Worm (Caenorhabditis elegans) whole organism, mixed stage, embryonic: ENCODE measurements around the gene F20B6.9.
"Not testable (repeated sequence)": the region's sequence is repeated elsewhere in the genome, so short reads cannot be mapped to it uniquely, and the experiment has no call there.

Experiments used
- M03D4.4 ChIP-seq: sonication (generic microtip); optimal IDR thresholded peaks from 2 replicates; lab custom pipeline; 2017; ENCODE audit warnings: mild to moderate bottlenecking, missing genetic modification characterization, missing compliant biosample characterization
- blmp-1 ChIP-seq: fragments of 150-350 bp; optimal IDR thresholded peaks from 2 replicates; lab custom pipeline; 2014; ENCODE audit warnings: missing biosample characterization, missing genetic modification characterization
- ceh-39 ChIP-seq: fragments of 150-350 bp; optimal IDR thresholded peaks from 2 replicates; lab custom pipeline; 2014; ENCODE audit warnings: missing biosample characterization, missing genetic modification characterization
- ceh-43 ChIP-seq: fragments of 200-800 bp; sonication (Bioruptor generic); optimal IDR thresholded peaks from 2 replicates; lab custom pipeline; 2018; ENCODE audit warnings: mild to moderate bottlenecking, missing genetic modification characterization, moderate library complexity, missing compliant biosample characterization
- ceh-83 ChIP-seq: fragments of 200-800 bp; sonication (Bioruptor generic); optimal IDR thresholded peaks from 2 replicates; lab custom pipeline; 2018; ENCODE audit warnings: mild to moderate bottlenecking, missing genetic modification characterization, missing compliant biosample characterization
- ces-1 ChIP-seq: fragments of 150-350 bp; optimal IDR thresholded peaks from 2 replicates; lab custom pipeline; 2014; ENCODE audit warnings: missing biosample characterization, missing genetic modification reagents, missing genetic modification characterization
- cnd-1 ChIP-seq: fragments of 200-800 bp; sonication (Bioruptor generic); optimal IDR thresholded peaks from 2 replicates; lab custom pipeline; 2018; ENCODE audit warnings: mild to moderate bottlenecking, missing genetic modification characterization, missing compliant biosample characterization
- drap-1 ChIP-seq: fragments of 200-800 bp; sonication (Bioruptor generic); optimal IDR thresholded peaks from 3 replicates; lab custom pipeline; 2018; ENCODE audit warnings: mild to moderate bottlenecking, missing genetic modification characterization, missing compliant biosample characterization
- elt-1 ChIP-seq: sonication (generic microtip); optimal IDR thresholded peaks from 2 replicates; lab custom pipeline; 2017; ENCODE audit warnings: missing genetic modification characterization, mild to moderate bottlenecking, missing compliant biosample characterization, antibody characterized with exemption, moderate library complexity, borderline replicate concordance; ENCODE audit not compliant: insufficient read depth
- elt-3 ChIP-seq: fragments of 150-350 bp; optimal IDR thresholded peaks from 2 replicates; lab custom pipeline; 2014; ENCODE audit warnings: missing biosample characterization, missing genetic modification characterization
- flh-1 ChIP-seq: fragments of 200-800 bp; sonication (Bioruptor generic); optimal IDR thresholded peaks from 2 replicates; lab custom pipeline; 2018; ENCODE audit warnings: mild to moderate bottlenecking, missing genetic modification characterization, moderate library complexity, missing compliant biosample characterization
- ham-2 ChIP-seq: fragments of 200-800 bp; sonication (Bioruptor generic); optimal IDR thresholded peaks from 2 replicates; lab custom pipeline; 2018; ENCODE audit warnings: mild to moderate bottlenecking, missing genetic modification characterization, missing compliant biosample characterization
- hlh-1 ChIP-seq: fragments of 150-350 bp; optimal IDR thresholded peaks from 2 replicates; lab custom pipeline; 2014; ENCODE audit warnings: missing biosample characterization, missing genetic modification reagents, missing genetic modification characterization
- lin-13 ChIP-seq: fragments of 150-350 bp; optimal IDR thresholded peaks from 2 replicates; lab custom pipeline; 2014; ENCODE audit warnings: missing biosample characterization, missing genetic modification characterization
- lin-32 ChIP-seq: fragments of 200-800 bp; sonication (Bioruptor generic); optimal IDR thresholded peaks from 2 replicates; lab custom pipeline; 2018; ENCODE audit warnings: mild to moderate bottlenecking, missing genetic modification characterization, missing compliant biosample characterization
- lsy-2 ChIP-seq: fragments of 150-350 bp; optimal IDR thresholded peaks from 2 replicates; lab custom pipeline; 2014; ENCODE audit warnings: missing biosample characterization, missing genetic modification characterization
- mab-5 ChIP-seq: fragments of 150-350 bp; optimal IDR thresholded peaks from 2 replicates; lab custom pipeline; 2014; ENCODE audit warnings: missing biosample characterization, missing genetic modification characterization
- mep-1 ChIP-seq: fragments of 150-350 bp; optimal IDR thresholded peaks from 2 replicates; lab custom pipeline; 2017; ENCODE audit warnings: missing biosample characterization, missing genetic modification reagents, missing genetic modification characterization, inconsistent platforms
- mls-2 ChIP-seq: sonication (generic microtip); optimal IDR thresholded peaks from 2 replicates; lab custom pipeline; 2016; ENCODE audit warnings: mild to moderate bottlenecking, missing genetic modification characterization, moderate library complexity, missing compliant biosample characterization
- nhr-12 ChIP-seq: fragments of 150-350 bp; optimal IDR thresholded peaks from 2 replicates; lab custom pipeline; 2014; ENCODE audit warnings: missing biosample characterization, missing genetic modification characterization
- nhr-2 ChIP-seq: fragments of 150-350 bp; optimal IDR thresholded peaks from 2 replicates; lab custom pipeline; 2014; ENCODE audit warnings: missing biosample characterization, missing genetic modification characterization
- nhr-237 ChIP-seq: fragments of 150-350 bp; optimal IDR thresholded peaks from 2 replicates; lab custom pipeline; 2014; ENCODE audit warnings: missing biosample characterization, missing genetic modification characterization
- nhr-28 ChIP-seq: fragments of 150-350 bp; optimal IDR thresholded peaks from 2 replicates; lab custom pipeline; 2014; ENCODE audit warnings: missing biosample characterization, missing genetic modification characterization
- nhr-76 ChIP-seq: sonication (generic microtip); optimal IDR thresholded peaks from 2 replicates; lab custom pipeline; 2017; ENCODE audit warnings: missing biosample characterization, missing genetic modification characterization
- pha-4 ChIP-seq: fragments of 150-350 bp; optimal IDR thresholded peaks from 2 replicates; lab custom pipeline; 2018; ENCODE audit warnings: missing biosample characterization, missing genetic modification reagents, missing genetic modification characterization
- snpc-4 ChIP-seq: fragments of 150-350 bp; optimal IDR thresholded peaks from 2 replicates; lab custom pipeline; 2014; ENCODE audit warnings: missing biosample characterization, missing genetic modification characterization
- sptf-1 ChIP-seq: sonication (generic microtip); optimal IDR thresholded peaks from 2 replicates; lab custom pipeline; 2017; ENCODE audit warnings: mild to moderate bottlenecking, missing genetic modification characterization, moderate library complexity, missing compliant biosample characterization
- tbx-8 ChIP-seq: fragments of 200-800 bp; sonication (Bioruptor generic); optimal IDR thresholded peaks from 2 replicates; lab custom pipeline; 2018; ENCODE audit warnings: mild to moderate bottlenecking, missing genetic modification characterization, moderate library complexity, missing compliant biosample characterization
- unc-62 ChIP-seq: fragments of 150-350 bp; optimal IDR thresholded peaks from 2 replicates; lab custom pipeline; 2014; ENCODE audit warnings: missing biosample characterization, missing genetic modification reagents, missing genetic modification characterization
- zip-8 ChIP-seq: fragments of 150-350 bp; optimal IDR thresholded peaks from 2 replicates; lab custom pipeline; 2014; ENCODE audit warnings: missing biosample characterization, missing genetic modification characterization

The F20B6.9 gene

DNA sequence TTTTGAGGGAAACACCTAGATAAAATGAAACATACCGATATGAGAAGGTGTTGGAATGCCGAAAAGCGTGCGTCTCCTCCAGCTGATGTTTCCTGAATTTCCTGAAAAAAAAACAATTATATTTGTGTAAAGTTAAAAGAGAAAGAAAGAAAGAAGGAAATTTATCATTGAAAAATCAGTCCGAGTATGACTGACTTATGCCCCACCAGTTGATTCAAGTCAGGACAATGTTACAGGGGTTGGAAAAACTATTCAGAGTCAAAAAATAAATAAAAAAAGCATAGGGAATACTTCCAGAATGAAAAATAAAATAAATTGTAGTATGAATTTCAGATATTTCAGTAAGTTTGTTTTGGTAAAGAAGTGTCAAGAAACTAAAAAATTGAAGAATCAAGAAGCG, at the start of gene F20B6.9:
Gene F20B6.9, minus strand, starts transcription at position 101 of the 400 bp plus-strand sequence.
- not testable (repeated sequence) for TF ChIP-seq unc-62 (GFP tag; lab: Kevin White, UChicago); nhr-237 (tag; lab: Kevin White, UChicago); mab-5 (tag; lab: Kevin White, UChicago)

DNA sequence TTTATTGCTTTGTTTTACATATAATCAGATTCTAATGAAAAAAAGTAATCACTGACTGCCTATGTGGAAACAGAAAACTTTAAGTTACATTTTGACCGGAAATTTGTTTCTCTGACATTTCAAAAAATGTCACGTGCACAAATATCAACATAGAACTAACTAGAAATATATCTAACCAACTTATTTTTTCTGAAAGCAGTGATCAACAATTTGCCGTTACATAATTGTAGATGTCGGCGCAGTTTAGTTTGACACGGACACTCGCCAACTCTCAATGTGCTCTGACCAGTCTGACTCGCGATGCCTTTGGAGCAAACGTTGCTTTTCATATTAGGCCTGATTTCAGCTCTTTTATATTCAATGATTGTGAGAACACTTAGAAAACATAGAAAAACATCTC, 49.5 kb upstream of the F20B6.9 start, which contains the start of gene srv-6:
Gene srv-6, plus strand, starts transcription at position 301 of the 400 bp plus-strand sequence.
- TF ChIP-seq ceh-39 (tag; lab: Kevin White, UChicago): no peak
- no peak for TF ChIP-seq snpc-4 (tag; lab: Kevin White, UChicago)
- TF ChIP-seq nhr-237 (tag; lab: Kevin White, UChicago): no peak
- no peak for TF ChIP-seq ceh-83
- no peak for TF ChIP-seq pha-4 (tag; lab: Kevin White, UChicago)
- TF ChIP-seq flh-1 (GFP tag; lab: Kevin White, UChicago): no peak

DNA sequence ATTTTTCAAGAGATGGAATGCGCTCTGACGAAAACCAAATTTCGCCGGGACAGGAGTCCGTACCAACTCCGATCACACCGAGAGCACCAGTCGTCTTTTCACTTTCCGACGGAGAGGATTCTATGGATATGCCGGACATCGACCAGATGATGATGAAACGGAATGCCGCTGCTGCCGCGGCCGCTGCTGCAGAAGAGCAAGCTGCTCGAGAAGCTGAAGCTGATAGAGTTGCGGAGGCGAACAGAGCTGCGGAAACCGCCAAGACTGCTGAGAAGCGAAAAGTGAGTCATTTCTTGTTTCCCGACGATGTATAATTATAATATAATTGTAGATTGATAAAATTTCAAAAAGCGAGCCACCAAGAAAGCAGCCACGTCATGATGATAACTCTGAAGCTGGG, 48.1 kb upstream of the F20B6.9 start:
- TF ChIP-seq ces-1 (GFP tag; lab: Kevin White, UChicago) (no peak), nhr-12 (no peak), ham-2 (GFP tag; lab: Kevin White, UChicago) (no peak), blmp-1 (tag; lab: Kevin White, UChicago) (no peak), lin-32 (no peak), nhr-76 (tag; lab: Kevin White, UChicago) (no peak), flh-1 (GFP tag; lab: Kevin White, UChicago) (no peak), M03D4.4 (tag; lab: Kevin White, UChicago) (no peak), ceh-39 (tag; lab: Kevin White, UChicago) (no peak), nhr-28 (tag; lab: Kevin White, UChicago) (no peak), elt-1 (tag; lab: Kevin White, UChicago) (no peak), ceh-43 (GFP tag; lab: Kevin White, UChicago) (no peak), mls-2 (tag; lab: Kevin White, UChicago) (no peak), unc-62 (GFP tag; lab: Kevin White, UChicago) (no peak)

DNA sequence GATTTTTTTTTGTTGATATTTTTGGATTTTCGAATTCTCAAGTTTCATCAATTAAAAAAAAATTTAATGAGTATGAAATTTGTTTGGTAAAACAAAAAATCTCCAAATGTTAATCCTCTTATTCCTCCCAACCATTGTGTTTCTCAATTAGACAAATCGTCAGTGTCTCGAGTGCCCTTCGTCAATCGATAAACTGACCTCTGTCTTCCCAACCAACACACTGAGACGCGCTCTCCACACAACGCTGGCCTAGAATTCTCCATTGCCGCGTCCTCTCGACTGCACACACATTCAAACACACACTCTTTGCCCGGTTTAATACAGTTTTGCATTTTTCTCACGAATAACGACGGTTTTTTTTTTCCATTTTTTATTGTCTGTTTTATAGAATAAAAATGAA, 47.5 kb upstream of the F20B6.9 start, which contains the start of gene taf-11.1:
Gene taf-11.1, plus strand, starts transcription at position 389 of the 400 bp plus-strand sequence.
- TF ChIP-seq M03D4.4 (tag; lab: Kevin White, UChicago): no peak
- no peak for TF ChIP-seq nhr-237 (tag; lab: Kevin White, UChicago)
- TF ChIP-seq mab-5 (tag; lab: Kevin White, UChicago): no peak
- peak; percentile 29 for TF ChIP-seq ceh-39 (tag; lab: Kevin White, UChicago)
- TF ChIP-seq nhr-2 (tag; lab: Kevin White, UChicago): no peak
- TF ChIP-seq lin-13 (tag; lab: Kevin White, UChicago): peak; percentile 7
- TF ChIP-seq hlh-1: peak; percentile 21
- peak; percentile 40 for TF ChIP-seq cnd-1 (tag; lab: Kevin White, UChicago)
- peak; percentile 28 for TF ChIP-seq ces-1 (GFP tag; lab: Kevin White, UChicago)

DNA sequence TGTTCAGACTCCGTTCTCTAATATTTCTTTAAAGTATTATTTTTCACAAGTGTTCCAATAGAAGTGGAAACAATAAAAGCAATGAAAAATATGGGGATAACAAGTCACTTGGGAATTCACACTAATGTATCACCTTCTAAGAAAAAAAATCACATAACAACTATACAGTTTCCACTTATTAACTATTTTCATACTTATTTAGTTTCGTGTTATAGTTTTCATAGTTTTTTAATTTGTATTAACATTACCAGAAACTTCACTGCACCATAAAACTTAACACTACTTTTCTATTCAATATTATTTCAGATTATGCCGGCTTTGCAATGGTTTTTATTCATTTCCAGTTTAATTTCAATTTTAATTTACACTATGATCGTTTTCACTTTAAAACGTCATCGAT, 44.8 kb upstream of the F20B6.9 start, which contains the start of gene srv-5:
Gene srv-5, plus strand, starts transcription at position 301 of the 400 bp plus-strand sequence.
- TF ChIP-seq lsy-2 (tag; lab: Kevin White, UChicago): no peak
- TF ChIP-seq mep-1 (tag; lab: Kevin White, UChicago): no peak
- TF ChIP-seq M03D4.4 (tag; lab: Kevin White, UChicago): no peak
- no peak for TF ChIP-seq elt-3 (tag; lab: Kevin White, UChicago)
- TF ChIP-seq nhr-12: no peak
- TF ChIP-seq nhr-28 (tag; lab: Kevin White, UChicago): no peak
- TF ChIP-seq tbx-8 (GFP tag; lab: Kevin White, UChicago): no peak
- no peak for TF ChIP-seq drap-1 (GFP tag; lab: Kevin White, UChicago)
- no peak for TF ChIP-seq nhr-2 (tag; lab: Kevin White, UChicago)
- no peak for TF ChIP-seq ces-1 (GFP tag; lab: Kevin White, UChicago)
- no peak for TF ChIP-seq mls-2 (tag; lab: Kevin White, UChicago)
- no peak for TF ChIP-seq lin-32
- TF ChIP-seq pha-4 (tag; lab: Kevin White, UChicago): no peak
- TF ChIP-seq ceh-43 (GFP tag; lab: Kevin White, UChicago): no peak
- TF ChIP-seq sptf-1 (tag; lab: Kevin White, UChicago): no peak
- no peak for TF ChIP-seq zip-8 (tag; lab: Kevin White, UChicago)
